Fruit fly (Drosophila melanogaster) whole organism, prepupa: ENCODE data around the gene CG11983.

ENCODE experiments used
- Blimp-1 ChIP-seq: fragments of 200-800 bp; sonication (Bioruptor generic); optimal IDR thresholded peaks from 3 replicates; lab custom pipeline; 2017; ENCODE audit warnings: missing biosample characterization, missing genetic modification characterization, mild to moderate bottlenecking, moderate library complexity, missing genetic modification reagents
- CG10631 ChIP-seq: fragments of 200-800 bp; sonication (Bioruptor generic); optimal IDR thresholded peaks from 2 replicates; lab custom pipeline; 2016; ENCODE audit warnings: missing biosample characterization, missing genetic modification characterization
- CG10669 ChIP-seq: fragments of 200-800 bp; sonication (Bioruptor generic); optimal IDR thresholded peaks from 3 replicates; lab custom pipeline; 2018; ENCODE audit warnings: missing biosample characterization, mild to moderate bottlenecking, missing genetic modification characterization, moderate library complexity
- CG11294 ChIP-seq: fragments of 200-800 bp; sonication (Bioruptor generic); IDR thresholded peaks from 2 replicates; pipeline ENCODE4 v1.3.6; 2022; ENCODE audit warnings: missing biosample characterization, missing genetic modification characterization
- CG11902 ChIP-seq: fragments of 200-800 bp; sonication (Bioruptor generic); optimal IDR thresholded peaks from 3 replicates; lab custom pipeline; 2016; ENCODE audit warnings: missing biosample characterization, missing genetic modification characterization
- CG15336 ChIP-seq: fragments of 200-800 bp; sonication (Bioruptor generic); IDR thresholded peaks from 2 replicates; pipeline ENCODE4 v1.3.6; 2022; ENCODE audit warnings: missing biosample characterization, missing genetic modification characterization
- CG16779 ChIP-seq: fragments of 200-800 bp; sonication (Bioruptor generic); optimal IDR thresholded peaks from 3 replicates; lab custom pipeline; 2017; ENCODE audit warnings: missing biosample characterization, mild to moderate bottlenecking, missing genetic modification characterization
- CG3032 ChIP-seq: fragments of 200-800 bp; optimal IDR thresholded peaks from 2 replicates; lab custom pipeline; 2019; ENCODE audit warnings: missing biosample characterization, mild to moderate bottlenecking, missing genetic modification characterization, moderate library complexity
- CG32006 ChIP-seq: fragments of 200-800 bp; sonication (Bioruptor generic); optimal IDR thresholded peaks from 3 replicates; lab custom pipeline; 2017; ENCODE audit warnings: missing biosample characterization, mild to moderate bottlenecking, missing genetic modification characterization
- CG34406 ChIP-seq: fragments of 200-800 bp; sonication (Bioruptor generic); optimal IDR thresholded peaks from 3 replicates; lab custom pipeline; 2016; ENCODE audit warnings: missing biosample characterization, missing genetic modification characterization
- CG3919 ChIP-seq: fragments of 200-800 bp; sonication (Bioruptor generic); optimal IDR thresholded peaks from 3 replicates; lab custom pipeline; 2016; ENCODE audit warnings: missing biosample characterization, missing genetic modification characterization
- CG4318 ChIP-seq: fragments of 200-800 bp; sonication (Bioruptor generic); optimal IDR thresholded peaks from 3 replicates; lab custom pipeline; 2017; ENCODE audit warnings: missing biosample characterization, mild to moderate bottlenecking, missing genetic modification characterization
- CG6163 ChIP-seq: fragments of 200-800 bp; sonication (Bioruptor generic); IDR thresholded peaks from 3 replicates; pipeline ENCODE4 v1.3.6; 2022; ENCODE audit warnings: missing biosample characterization, missing genetic modification characterization
- CG6276 ChIP-seq: fragments of 200-800 bp; sonication (Bioruptor generic); optimal IDR thresholded peaks from 2 replicates; lab custom pipeline; 2017; ENCODE audit warnings: missing biosample characterization, mild to moderate bottlenecking, missing genetic modification characterization
- CG6808 ChIP-seq: fragments of 200-800 bp; sonication (Bioruptor generic); optimal IDR thresholded peaks from 3 replicates; lab custom pipeline; 2017; ENCODE audit warnings: missing biosample characterization, missing genetic modification characterization, mild to moderate bottlenecking, moderate library complexity, missing genetic modification reagents
- CG6854 ChIP-seq: fragments of 200-800 bp; sonication (Bioruptor generic); optimal IDR thresholded peaks from 2 replicates; lab custom pipeline; 2017; ENCODE audit warnings: missing biosample characterization, mild to moderate bottlenecking, missing genetic modification characterization
- CG7368 ChIP-seq: fragments of 200-800 bp; sonication (Bioruptor generic); optimal IDR thresholded peaks from 3 replicates; lab custom pipeline; 2016; ENCODE audit warnings: missing biosample characterization, missing genetic modification characterization
- CG8119 ChIP-seq: fragments of 200-800 bp; sonication (Bioruptor generic); IDR thresholded peaks from 3 replicates; pipeline ENCODE4 v1.3.6; 2022; ENCODE audit warnings: missing biosample characterization, missing genetic modification characterization
- CG8319 ChIP-seq: fragments of 200-800 bp; sonication (Bioruptor generic); optimal IDR thresholded peaks from 3 replicates; lab custom pipeline; 2016; ENCODE audit warnings: missing biosample characterization, missing genetic modification characterization
- CG9139 ChIP-seq: fragments of 200-800 bp; sonication (Bioruptor generic); optimal IDR thresholded peaks from 3 replicates; lab custom pipeline; 2017; ENCODE audit warnings: missing biosample characterization, mild to moderate bottlenecking, missing genetic modification characterization
- Eip75B ChIP-seq: fragments of 200-800 bp; sonication (Bioruptor generic); optimal IDR thresholded peaks from 3 replicates; lab custom pipeline; 2016; ENCODE audit warnings: missing biosample characterization, missing genetic modification characterization
- Eip78C ChIP-seq: fragments of 200-800 bp; sonication (Bioruptor generic); peaks from one replicate; lab custom pipeline; 2016; ENCODE audit warnings: missing biosample characterization, missing genetic modification characterization
- Ets21C ChIP-seq: fragments of 200-800 bp; sonication (Bioruptor generic); optimal IDR thresholded peaks from 3 replicates; lab custom pipeline; 2016; ENCODE audit warnings: missing biosample characterization, missing genetic modification characterization
- Gug ChIP-seq: fragments of 200-800 bp; sonication (Bioruptor generic); IDR thresholded peaks from 2 replicates; pipeline ENCODE4 v1.3.6; 2022; ENCODE audit warnings: missing biosample characterization, missing genetic modification characterization
- Hr38 ChIP-seq: sonication (Bioruptor generic); optimal IDR thresholded peaks from 2 replicates; lab custom pipeline; 2016; ENCODE audit warnings: missing biosample characterization, missing genetic modification characterization
- Hr39 ChIP-seq: fragments of 200-800 bp; sonication (Bioruptor generic); optimal IDR thresholded peaks from 2 replicates; lab custom pipeline; 2016; ENCODE audit warnings: missing biosample characterization, missing genetic modification characterization
- Lpt ChIP-seq: fragments of 200-800 bp; sonication (Bioruptor generic); optimal IDR thresholded peaks from 3 replicates; lab custom pipeline; 2016; ENCODE audit warnings: missing biosample characterization, missing genetic modification characterization
- OdsH ChIP-seq: fragments of 200-800 bp; sonication (Bioruptor generic); optimal IDR thresholded peaks from 3 replicates; lab custom pipeline; 2016; ENCODE audit warnings: missing biosample characterization, missing genetic modification characterization
- Smox ChIP-seq: fragments of 200-800 bp; sonication (Bioruptor generic); optimal IDR thresholded peaks from 3 replicates; lab custom pipeline; 2016; ENCODE audit warnings: missing biosample characterization, missing genetic modification characterization
- Sox102F ChIP-seq: fragments of 200-800 bp; sonication (Bioruptor generic); optimal IDR thresholded peaks from 2 replicates; lab custom pipeline; 2016; ENCODE audit warnings: missing biosample characterization, mild to moderate bottlenecking, missing genetic modification characterization
- Sox14 ChIP-seq: fragments of 200-800 bp; sonication (Bioruptor generic); optimal IDR thresholded peaks from 3 replicates; lab custom pipeline; 2016; ENCODE audit warnings: missing biosample characterization, missing genetic modification characterization
- Sox15 ChIP-seq: fragments of 200-800 bp; sonication (Bioruptor generic); optimal IDR thresholded peaks from 3 replicates; lab custom pipeline; 2016; ENCODE audit warnings: missing biosample characterization, missing genetic modification characterization
- acj6 ChIP-seq: fragments of 200-800 bp; sonication (Bioruptor generic); optimal IDR thresholded peaks from 3 replicates; lab custom pipeline; 2016; ENCODE audit warnings: missing biosample characterization, missing genetic modification characterization
- dac ChIP-seq: fragments of 200-800 bp; sonication (Bioruptor generic); optimal IDR thresholded peaks from 2 replicates; lab custom pipeline; 2017; ENCODE audit warnings: missing biosample characterization, mild to moderate bottlenecking, missing genetic modification characterization
- dsx ChIP-seq: fragments of 200-800 bp; optimal IDR thresholded peaks from 3 replicates; lab custom pipeline; 2019; ENCODE audit warnings: missing biosample characterization, mild to moderate bottlenecking, missing genetic modification characterization, moderate library complexity; ENCODE audit not compliant: poor library complexity, severe bottlenecking
- eg ChIP-seq: fragments of 200-800 bp; sonication (Bioruptor generic); IDR thresholded peaks from 3 replicates; pipeline ENCODE4 v1.3.6; 2022; ENCODE audit warnings: missing biosample characterization, missing genetic modification characterization
- esn ChIP-seq: fragments of 200-800 bp; sonication (Bioruptor generic); optimal IDR thresholded peaks from 2 replicates; lab custom pipeline; 2016; ENCODE audit warnings: missing biosample characterization, mild to moderate bottlenecking, missing genetic modification characterization, moderate library complexity
- fd59A ChIP-seq: fragments of 200-800 bp; sonication (Bioruptor generic); optimal IDR thresholded peaks from 2 replicates; lab custom pipeline; 2017; ENCODE audit warnings: missing biosample characterization, mild to moderate bottlenecking, missing genetic modification characterization, missing genetic modification reagents
- fd85E ChIP-seq: fragments of 200-800 bp; sonication (Bioruptor generic); optimal IDR thresholded peaks from 3 replicates; lab custom pipeline; 2016; ENCODE audit warnings: missing biosample characterization, missing genetic modification characterization
- fkh ChIP-seq: fragments of 200-800 bp; sonication (Bioruptor generic); optimal IDR thresholded peaks from 3 replicates; lab custom pipeline; 2017; ENCODE audit warnings: missing biosample characterization, mild to moderate bottlenecking, missing genetic modification characterization, moderate library complexity
- lz ChIP-seq: fragments of 200-800 bp; sonication (Bioruptor generic); optimal IDR thresholded peaks from 3 replicates; lab custom pipeline; 2016; ENCODE audit warnings: missing biosample characterization, missing genetic modification characterization
- net ChIP-seq: fragments of 200-800 bp; sonication (Bioruptor generic); optimal IDR thresholded peaks from 3 replicates; lab custom pipeline; 2016; ENCODE audit warnings: missing biosample characterization, missing genetic modification characterization
- pdm3 ChIP-seq: fragments of 200-800 bp; sonication (Bioruptor generic); optimal IDR thresholded peaks from 3 replicates; lab custom pipeline; 2016; ENCODE audit warnings: missing biosample characterization, missing genetic modification characterization
- salr ChIP-seq, 2 experiments: fragments of 200-800 bp; sonication (Bioruptor generic); optimal IDR thresholded peaks; 3 replicates each; lab custom pipeline; 2016 to 2018; ENCODE audit warnings: missing biosample characterization in 2 of 2, missing genetic modification characterization in 2 of 2, mild to moderate bottlenecking in 1 of 2
- spab ChIP-seq: fragments of 200-800 bp; sonication (Bioruptor generic); optimal IDR thresholded peaks from 2 replicates; lab custom pipeline; 2017; ENCODE audit warnings: missing biosample characterization, mild to moderate bottlenecking, missing genetic modification characterization, missing genetic modification reagents
- ss ChIP-seq, 2 experiments: fragments of 200-800 bp; sonication (Bioruptor generic); optimal IDR thresholded peaks; 2 replicates in 1 of 2; 3 replicates in 1 of 2; lab custom pipeline; 2017 to 2018; ENCODE audit warnings: mild to moderate bottlenecking in 2 of 2, missing biosample characterization in 2 of 2, missing genetic modification characterization in 2 of 2, moderate library complexity in 1 of 2
- svp ChIP-seq: fragments of 200-800 bp; sonication (Bioruptor generic); peaks from one replicate; lab custom pipeline; 2016; ENCODE audit warnings: missing biosample characterization, missing genetic modification characterization

The CG11983 gene

DNA sequence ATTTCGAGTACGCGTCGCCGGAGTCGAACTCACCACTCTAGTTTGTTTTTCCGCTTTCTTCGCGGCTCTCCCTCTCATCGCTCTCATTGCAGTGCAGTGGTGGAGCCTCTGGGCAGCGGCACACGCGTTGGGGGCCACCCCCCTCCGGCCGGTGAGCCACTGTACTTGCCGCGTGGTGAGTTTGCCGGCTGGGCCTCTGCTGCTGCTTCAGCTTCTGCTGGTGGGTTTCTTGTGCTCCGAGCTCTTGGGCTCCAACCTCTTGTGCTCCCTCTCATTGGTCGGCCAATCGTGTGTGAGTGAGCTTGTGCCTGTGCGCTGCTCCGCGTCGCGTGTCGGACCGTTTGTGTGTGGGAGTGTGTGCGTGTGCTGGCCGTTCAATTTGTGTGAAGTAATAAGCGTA lies 44.9 kb downstream of the CG11983 start (continued):
- TF ChIP-seq CG8319 (GFP tag; lab: Kevin White, UChicago) (no peak), CG4318 (GFP tag; lab: Kevin White, UChicago) (no peak), CG6276 (GFP tag; lab: Kevin White, UChicago) (peak; percentile 64), fd59A (no peak), esn (GFP tag; lab: Kevin White, UChicago) (peak; percentile 54), Eip78C (GFP tag; lab: Kevin White, UChicago) (peak; percentile 89), ss (GFP tag; optimal IDR thresholded peaks at IDR 0.05; lab: Kevin White, UChicago) (peak; percentile 84 to 93), CG15336 (no peak), CG9139 (peak; percentile 75), salr (GFP tag; optimal IDR thresholded peaks at IDR 0.05; lab: Kevin White, UChicago) (no peak), CG8119 (GFP tag; lab: Robert Waterston, UW) (no peak), Sox14 (GFP tag; lab: Kevin White, UChicago) (peak; percentile 72), svp (GFP tag; lab: Kevin White, UChicago) (peak; percentile 94), CG11294 (GFP tag; lab: Robert Waterston, UW) (no peak), CG10669 (GFP tag; lab: Kevin White, UChicago) (peak; percentile 26), CG6808 (GFP tag; lab: Kevin White, UChicago) (peak; percentile 74), Ets21C (peak; percentile 10), Sox15 (GFP tag; lab: Kevin White, UChicago) (no peak), Hr38 (no peak), OdsH (peak; percentile 36), spab (GFP tag; lab: Kevin White, UChicago) (peak; percentile 68), CG16779 (peak; percentile 71), eg (no peak), CG34406 (GFP tag; lab: Kevin White, UChicago) (peak; percentile 38), pdm3 (GFP tag; lab: Kevin White, UChicago) (peak; percentile 50), net (GFP tag; lab: Kevin White, UChicago) (peak; percentile 82), Blimp-1 (peak; percentile 81), CG11902 (GFP tag; lab: Kevin White, UChicago) (no peak), Gug (GFP tag; lab: Robert Waterston, UW) (no peak)

dm6 chr3R:9053850-9054441 lies 45.8 kb downstream of the CG11983 start:
- no peak for TF ChIP-seq CG6163
- TF ChIP-seq OdsH, result peak; percentile 58
- peak; percentile 58 for TF ChIP-seq CG3032 (tag; lab: Kevin White, UChicago)
- no peak for TF ChIP-seq Lpt (GFP tag; lab: Kevin White, UChicago)
- TF ChIP-seq CG11294 (GFP tag; lab: Robert Waterston, UW), result no peak
- TF ChIP-seq dac (GFP tag; lab: Kevin White, UChicago), result no peak
- TF ChIP-seq Ets21C, result peak; percentile 28
- TF ChIP-seq eg, result no peak
- TF ChIP-seq acj6, result peak; percentile 46
- peak; percentile 69 for TF ChIP-seq lz (GFP tag; lab: Kevin White, UChicago)
- TF ChIP-seq fd85E (GFP tag; lab: Kevin White, UChicago), result no peak
- TF ChIP-seq CG7368 (GFP tag; lab: Kevin White, UChicago), result peak; percentile 31
- peak; percentile 73 for TF ChIP-seq fd59A
- peak; percentile 71 for TF ChIP-seq Sox15 (GFP tag; lab: Kevin White, UChicago)
- TF ChIP-seq Smox (GFP tag; lab: Kevin White, UChicago), result peak; percentile 53
- no peak for TF ChIP-seq CG6854 (GFP tag; lab: Kevin White, UChicago)
- no peak for TF ChIP-seq CG8119 (GFP tag; lab: Robert Waterston, UW)
- no peak for TF ChIP-seq Hr38
- TF ChIP-seq CG4318 (GFP tag; lab: Kevin White, UChicago), result peak; percentile 53
- peak; percentile 17 for TF ChIP-seq Eip75B (GFP tag; lab: Kevin White, UChicago)
- TF ChIP-seq CG15336, result no peak
- peak; percentile 48 for TF ChIP-seq CG10631 (GFP tag; lab: Kevin White, UChicago)
- no peak for TF ChIP-seq fkh (GFP tag; lab: Kevin White, UChicago)
- peak; percentile 55 for TF ChIP-seq CG11902 (GFP tag; lab: Kevin White, UChicago)
- TF ChIP-seq esn (GFP tag; lab: Kevin White, UChicago), result peak; percentile 59
- peak; percentile 58 for TF ChIP-seq CG3919 (GFP tag; lab: Kevin White, UChicago)
- TF ChIP-seq spab (GFP tag; lab: Kevin White, UChicago), result peak; percentile 48
- TF ChIP-seq Hr39 (GFP tag; lab: Kevin White, UChicago), result peak; percentile 80
- no peak for TF ChIP-seq dsx (GFP tag; lab: Kevin White, UChicago)
- peak; percentile 71 for TF ChIP-seq pdm3 (GFP tag; lab: Kevin White, UChicago)
- no peak for TF ChIP-seq net (GFP tag; lab: Kevin White, UChicago)
- peak; percentile 90 for TF ChIP-seq svp (GFP tag; lab: Kevin White, UChicago)
- TF ChIP-seq CG10669 (GFP tag; lab: Kevin White, UChicago), result peak; percentile 38
- TF ChIP-seq CG32006 (GFP tag; lab: Kevin White, UChicago), result peak; percentile 80
- peak; percentile 67 for TF ChIP-seq Sox14 (GFP tag; lab: Kevin White, UChicago)
- peak; percentile 57 for TF ChIP-seq Sox102F (GFP tag; lab: Kevin White, UChicago)
